Worm (Caenorhabditis elegans): Measurements from ENCODE around the gene C17H12.37.

- TF ChIP-seq scrt-1 (GFP tag; IDR thresholded peaks at IDR 0.05): no peak
- no peak for TF ChIP-seq tra-4 (tag; optimal IDR thresholded peaks at IDR 0.05)
- no peak for TF ChIP-seq hmg-4 (GFP tag; optimal IDR thresholded peaks at IDR 0.05)
- no peak for TF ChIP-seq B0310.2 (tag; optimal IDR thresholded peaks at IDR 0.05)
- no peak for TF ChIP-seq flt-1 (GFP tag; IDR thresholded peaks at IDR 0.05)
- TF ChIP-seq ceh-13 (GFP tag; optimal IDR thresholded peaks at IDR 0.05): no peak
- no peak for TF ChIP-seq ama-1 (optimal IDR thresholded peaks at IDR 0.05)
- no peak for TF ChIP-seq F13C5.2 (tag; optimal IDR thresholded peaks at IDR 0.05)
- no peak for TF ChIP-seq tbx-37 (GFP tag; conservative IDR thresholded peaks at IDR 0.05)
- no peak for TF ChIP-seq ets-7 (tag; optimal IDR thresholded peaks at IDR 0.05)
- TF ChIP-seq pes-1 (GFP tag; IDR thresholded peaks at IDR 0.05): no peak
- TF ChIP-seq hmbx-1 (tag; optimal IDR thresholded peaks at IDR 0.05): no peak
- no peak for TF ChIP-seq sea-1 (GFP tag; conservative IDR thresholded peaks at IDR 0.05)
- no peak for TF ChIP-seq hnd-1 (tag; optimal IDR thresholded peaks at IDR 0.05)
These were observed 12.3 kb upstream of the C17H12.37 start for ce11 chrIV:6792380-6793309.

Measured in whole organism, early embryonic.